Worm (Caenorhabditis elegans) whole organism, late embryonic: ENCODE results near the gene ZK1193.2.

Experiments
- C08G9.2 ChIP-seq: sonication (generic microtip); optimal IDR thresholded peaks from 2 replicates; lab custom pipeline; 2016; ENCODE audit warnings: mild to moderate bottlenecking, missing genetic modification characterization, moderate library complexity, missing compliant biosample characterization
- F13H6.1 ChIP-seq: sonication (generic microtip); optimal IDR thresholded peaks from 2 replicates; lab custom pipeline; 2016; ENCODE audit warnings: missing genetic modification characterization, missing compliant biosample characterization
- ama-1 ChIP-seq: fragments of 150-350 bp; optimal IDR thresholded peaks from 2 replicates; lab custom pipeline; 2014
- elt-2 ChIP-seq: sonication (generic microtip); optimal IDR thresholded peaks from 2 replicates; lab custom pipeline; 2016; ENCODE audit warnings: missing genetic modification reagents, missing genetic modification characterization, missing compliant biosample characterization
- nfya-1 ChIP-seq: sonication (generic microtip); optimal IDR thresholded peaks from 2 replicates; lab custom pipeline; 2017; ENCODE audit warnings: missing genetic modification characterization, mild to moderate bottlenecking, missing compliant biosample characterization, antibody characterized with exemption, moderate library complexity
- pha-4 ChIP-seq: fragments of 150-350 bp; optimal IDR thresholded peaks from 2 replicates; lab custom pipeline; 2018; ENCODE audit warnings: missing biosample characterization, missing genetic modification reagents, missing genetic modification characterization
- pqm-1 ChIP-seq: sonication (generic microtip); optimal IDR thresholded peaks from 2 replicates; lab custom pipeline; 2016; ENCODE audit warnings: missing genetic modification characterization, missing compliant biosample characterization
- tbx-2 ChIP-seq: sonication (generic microtip); optimal IDR thresholded peaks from 2 replicates; lab custom pipeline; 2016; ENCODE audit warnings: missing genetic modification characterization, missing compliant biosample characterization
- tbx-7 ChIP-seq: sonication (generic microtip); optimal IDR thresholded peaks from 2 replicates; lab custom pipeline; 2016; ENCODE audit warnings: missing genotype, missing genetic modification characterization, missing compliant biosample characterization
- unc-55 ChIP-seq: sonication (generic microtip); optimal IDR thresholded peaks from 2 replicates; lab custom pipeline; 2017; ENCODE audit warnings: missing biosample characterization, missing genetic modification reagents, missing genetic modification characterization
- unc-86 ChIP-seq: sonication (generic microtip); optimal IDR thresholded peaks from 2 replicates; lab custom pipeline; 2016; ENCODE audit warnings: missing genetic modification characterization, missing compliant biosample characterization
- zip-5 ChIP-seq: sonication (generic microtip); optimal IDR thresholded peaks from 2 replicates; lab custom pipeline; 2016; ENCODE audit warnings: missing genetic modification characterization, missing compliant biosample characterization

ce11 chrX:425535-425934 is at the start of gene ZK1193.2:
- TF ChIP-seq F13H6.1 (tag; lab: Kevin White, UChicago) (no peak), nfya-1 (tag; lab: Kevin White, UChicago) (no peak), pha-4 (tag; lab: Kevin White, UChicago) (no peak), unc-86 (tag; lab: Kevin White, UChicago) (no peak), elt-2 (no peak), C08G9.2 (tag; lab: Kevin White, UChicago) (no peak), tbx-2 (tag; lab: Kevin White, UChicago) (no peak), unc-55 (GFP tag; lab: Kevin White, UChicago) (no peak), zip-5 (no peak), ama-1 (lab: Kevin White, UChicago) (no peak), pqm-1 (tag; lab: Kevin White, UChicago) (no peak), tbx-7 (tag; lab: Kevin White, UChicago) (no peak)
